In the genomic region with DNA sequence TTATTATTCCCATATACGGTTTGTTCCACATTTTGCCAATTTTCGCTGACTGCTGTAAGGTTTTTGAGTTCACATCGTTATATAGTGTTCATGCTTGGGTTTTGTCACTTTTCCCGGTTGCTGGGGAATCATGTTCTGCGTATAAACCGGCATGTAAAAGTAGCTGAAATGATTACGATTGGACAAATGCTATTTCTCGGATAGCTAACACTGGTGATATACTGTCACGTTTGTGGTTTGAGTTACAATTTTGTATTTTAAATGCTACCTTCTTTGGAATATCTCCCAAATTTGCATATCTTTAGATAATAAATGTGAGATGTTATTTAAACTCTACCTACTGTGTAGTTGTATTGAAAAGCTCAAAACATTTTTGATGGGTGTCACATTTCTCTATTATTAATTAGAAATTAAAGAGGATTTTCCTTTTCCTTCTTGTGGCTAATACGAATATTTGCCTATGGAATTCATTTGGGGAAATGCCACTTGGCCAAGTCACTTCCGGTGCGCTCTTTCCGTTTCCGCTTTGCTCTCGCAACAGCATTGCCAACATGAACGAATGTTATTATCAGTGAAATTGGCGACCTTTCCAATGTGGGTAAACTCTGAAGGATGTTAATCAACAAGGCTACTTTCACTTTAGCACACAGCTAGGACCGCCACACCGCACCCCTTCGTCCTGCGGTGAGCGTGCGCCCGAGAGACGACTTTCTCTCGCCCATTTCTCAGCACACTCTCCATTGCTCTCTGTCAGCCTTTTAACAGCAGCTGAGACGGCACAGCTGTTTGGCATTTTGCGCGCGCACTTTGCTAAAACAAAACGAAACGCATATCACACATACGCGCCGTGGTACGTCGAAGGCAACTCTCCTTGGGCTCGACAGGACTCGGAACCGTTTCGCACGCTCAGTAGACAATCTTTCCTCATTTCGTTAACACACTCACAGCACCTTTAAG, we compare ENCODE assay signal across 2 fruit fly cellular contexts.
TF ChIP-seq lines count a peak whose summit lies in the region.

A gene (minus strand): TSS at position 51 of the 957 bp plus-strand sequence.
A gene (plus strand): TSS at position 907 of the 957 bp plus-strand sequence.
A gene (plus strand): TSS at position 907 of the 957 bp plus-strand sequence.

TF ChIP-seq in whole organism, adult, 20 proteins besides CTCF, POLR2A, EP300 and RAD21 (continued from another document):
- TF ChIP-seq pad (GFP tag; optimal IDR thresholded peaks at IDR 0.05; lab: Kevin White, UChicago) (no peak), Hr96 (GFP tag; optimal IDR thresholded peaks at IDR 0.05; lab: Kevin White, UChicago) (peak; percentile 6), cic (GFP tag; optimal IDR thresholded peaks at IDR 0.05; lab: Kevin White, UChicago) (no peak), tj (GFP tag; optimal IDR thresholded peaks at IDR 0.05; lab: Kevin White, UChicago) (no peak)

TF ChIP-seq in whole organism, embryonic, 481 proteins besides CTCF, POLR2A, EP300 and RAD21 (continued from another document and continues in another):
- TF ChIP-seq unpg (GFP tag; optimal IDR thresholded peaks at IDR 0.05; lab: Kevin White, UChicago) (peak; percentile 67), tap (tag; optimal IDR thresholded peaks at IDR 0.05; lab: Kevin White, UChicago) (peak; percentile 30), CG31388 (GFP tag; optimal IDR thresholded peaks at IDR 0.05; lab: Kevin White, UChicago) (no peak), CG1602 (GFP tag; optimal IDR thresholded peaks at IDR 0.05; lab: Kevin White, UChicago) (no peak), CHES-1-like (GFP tag; optimal IDR thresholded peaks at IDR 0.05; lab: Kevin White, UChicago) (no peak), CG13123 (GFP tag; optimal IDR thresholded peaks at IDR 0.05; lab: Kevin White, UChicago) (no peak), CG31224 (GFP tag; IDR thresholded peaks at IDR 0.05; lab: Robert Waterston, UW) (peak; percentile 25; the same call in 1 of the 2 replicates), CG17568 (GFP tag; optimal IDR thresholded peaks at IDR 0.05; lab: Kevin White, UChicago) (peak; percentile 87), disco-r (GFP tag; optimal IDR thresholded peaks at IDR 0.05; lab: Kevin White, UChicago) (peak; percentile 5), Nf-YA (GFP tag; IDR thresholded peaks at IDR 0.05; lab: Robert Waterston, UW) (0 out of 2 replicates have a peak, but pooled peaks have one; percentile 10), CG1792 (GFP tag; optimal IDR thresholded peaks at IDR 0.05; lab: Kevin White, UChicago) (no peak), wdn (GFP tag; IDR thresholded peaks at IDR 0.05; lab: Robert Waterston, UW) (no peak), dati (GFP tag; IDR thresholded peaks at IDR 0.05; lab: Robert Waterston, UW) (no peak), Blimp-1 (GFP tag; optimal IDR thresholded peaks at IDR 0.05; lab: Kevin White, UChicago) (no peak), hb (GFP tag; IDR thresholded peaks at IDR 0.05; lab: Robert Waterston, UW; ENCODE audit: partially characterized antibody) (no peak), CG32772 (GFP tag; IDR thresholded peaks at IDR 0.05; lab: Robert Waterston, UW) (no peak), Ets65A (GFP tag; lab: Kevin White, UChicago) (peak; percentile 51), CG18599 (GFP tag; optimal IDR thresholded peaks at IDR 0.05; lab: Kevin White, UChicago) (peak; percentile 88), hth (optimal IDR thresholded peaks at IDR 0.05; lab: Kevin White, UChicago) (no peak), Fer3 (tag; optimal IDR thresholded peaks at IDR 0.05; lab: Kevin White, UChicago) (peak; percentile 75), crc (GFP tag; optimal IDR thresholded peaks at IDR 0.05; lab: Kevin White, UChicago) (no peak), CG6813 (GFP tag; optimal IDR thresholded peaks at IDR 0.05; lab: Kevin White, UChicago) (peak; percentile 85), CG9932 (GFP tag; IDR thresholded peaks at IDR 0.05; lab: Robert Waterston, UW) (no peak), Hr78 (GFP tag; optimal IDR thresholded peaks at IDR 0.05; lab: Kevin White, UChicago) (no peak), Hand (GFP tag; optimal IDR thresholded peaks at IDR 0.05; lab: Kevin White, UChicago) (peak; percentile 88), NC2β (GFP tag; optimal IDR thresholded peaks at IDR 0.05; lab: Kevin White, UChicago) (no peak), Oli (tag; optimal IDR thresholded peaks at IDR 0.05; lab: Kevin White, UChicago) (peak; percentile 6), Dek (tag; optimal IDR thresholded peaks at IDR 0.05; lab: Kevin White, UChicago) (peak; percentile 42), vnd (GFP tag; IDR thresholded peaks at IDR 0.05; lab: Robert Waterston, UW; ENCODE audit: partially characterized antibody) (no peak), lmd (GFP tag; IDR thresholded peaks at IDR 0.05; lab: Robert Waterston, UW) (no peak), Taf1 (GFP tag; IDR thresholded peaks at IDR 0.05; lab: Robert Waterston, UW) (no peak), ase (GFP tag; IDR thresholded peaks at IDR 0.05; lab: Robert Waterston, UW) (0 out of 3 replicates have a peak, but pooled peaks have one; percentile 7), Rx (GFP tag; IDR thresholded peaks at IDR 0.05; lab: Robert Waterston, UW) (no peak), mirr (GFP tag; optimal IDR thresholded peaks at IDR 0.05; lab: Kevin White, UChicago) (peak; percentile 85), sna (GFP tag; IDR thresholded peaks at IDR 0.05; lab: Robert Waterston, UW; ENCODE audit: partially characterized antibody) (no peak), pzg (GFP tag; optimal IDR thresholded peaks at IDR 0.05; lab: Kevin White, UChicago) (peak; percentile 19), onecut (GFP tag; IDR thresholded peaks at IDR 0.05; lab: Robert Waterston, UW) (peak; percentile 59), NFAT (GFP tag; IDR thresholded peaks at IDR 0.05; lab: Robert Waterston, UW) (peak; percentile 33; the same call in 1 of the 2 replicates), HLH54F (GFP tag; optimal IDR thresholded peaks at IDR 0.05; lab: Kevin White, UChicago) (no peak), CG14050 (GFP tag; IDR thresholded peaks at IDR 0.05; lab: Robert Waterston, UW) (0 out of 3 replicates have a peak, but pooled peaks have one; percentile 31), croc (GFP tag; conservative IDR thresholded peaks at IDR 0.05; lab: Robert Waterston, UW) (no peak), CG5180 (GFP tag; optimal IDR thresholded peaks at IDR 0.05; lab: Kevin White, UChicago) (peak; percentile 51), CG12104 (GFP tag; optimal IDR thresholded peaks at IDR 0.05; lab: Kevin White, UChicago) (peak; percentile 30), Awh (GFP tag; IDR thresholded peaks at IDR 0.05; lab: Robert Waterston, UW) (no peak), CG12219 (GFP tag; optimal IDR thresholded peaks at IDR 0.05; lab: Kevin White, UChicago) (peak; percentile 75), CG15269 (tag; optimal IDR thresholded peaks at IDR 0.05; lab: Kevin White, UChicago) (peak; percentile 66), tin (GFP tag; optimal IDR thresholded peaks at IDR 0.05; lab: Kevin White, UChicago) (no peak), eve (GFP tag; optimal IDR thresholded peaks at IDR 0.05; lab: Kevin White, UChicago) (no peak), CG13624 (GFP tag; optimal IDR thresholded peaks at IDR 0.05; lab: Kevin White, UChicago) (peak; percentile 50), chn (GFP tag; optimal IDR thresholded peaks at IDR 0.05; lab: Kevin White, UChicago) (no peak), Fer1 (GFP tag; optimal IDR thresholded peaks at IDR 0.05; lab: Kevin White, UChicago) (peak; percentile 92), CG17385 (GFP tag; optimal IDR thresholded peaks at IDR 0.05; lab: Kevin White, UChicago) (peak; percentile 78), lola (GFP tag; optimal IDR thresholded peaks at IDR 0.05; lab: Kevin White, UChicago) (no peak), CG1024 (GFP tag; IDR thresholded peaks at IDR 0.05; lab: Robert Waterston, UW) (no peak), CG7786 (GFP tag; optimal IDR thresholded peaks at IDR 0.05; lab: Kevin White, UChicago) (no peak), CG8388 (GFP tag; optimal IDR thresholded peaks at IDR 0.05; lab: Kevin White, UChicago) (peak; percentile 13), toy (GFP tag; IDR thresholded peaks at IDR 0.05; lab: Robert Waterston, UW) (no peak), Asciz (GFP tag; optimal IDR thresholded peaks at IDR 0.05; lab: Kevin White, UChicago) (peak; percentile 68), bab2 (GFP tag; optimal IDR thresholded peaks at IDR 0.05; lab: Kevin White, UChicago) (no peak), CG10979 (tag; optimal IDR thresholded peaks at IDR 0.05; lab: Kevin White, UChicago) (no peak), dimm (GFP tag; IDR thresholded peaks at IDR 0.05; lab: Robert Waterston, UW) (no peak), Hey (tag; optimal IDR thresholded peaks at IDR 0.05; lab: Kevin White, UChicago) (peak; percentile 54), Deaf1 (tag; optimal IDR thresholded peaks at IDR 0.05; lab: Kevin White, UChicago) (peak; percentile 48), CG15696 (tag; optimal IDR thresholded peaks at IDR 0.05; lab: Kevin White, UChicago) (no peak), caup (GFP tag; optimal IDR thresholded peaks at IDR 0.05; lab: Kevin White, UChicago; ENCODE audit: severe bottlenecking) (peak; percentile 89), scrt (GFP tag; optimal IDR thresholded peaks at IDR 0.05; lab: Kevin White, UChicago) (peak; percentile 78), CG8281 (tag; optimal IDR thresholded peaks at IDR 0.05; lab: Kevin White, UChicago) (peak; percentile 11), CG17359 (tag; optimal IDR thresholded peaks at IDR 0.05; lab: Kevin White, UChicago) (no peak), CG12744 (GFP tag; optimal IDR thresholded peaks at IDR 0.05; lab: Kevin White, UChicago) (no peak), CG7963 (GFP tag; IDR thresholded peaks at IDR 0.05; lab: Robert Waterston, UW; ENCODE audit: partially characterized antibody) (no peak), CG8478 (optimal IDR thresholded peaks at IDR 0.05; lab: Kevin White, UChicago) (no peak), CG12659 (GFP tag; optimal IDR thresholded peaks at IDR 0.05; lab: Kevin White, UChicago) (peak; percentile 63), YL-1 (GFP tag; optimal IDR thresholded peaks at IDR 0.05; lab: Kevin White, UChicago) (peak; percentile 55), CG4707 (GFP tag; optimal IDR thresholded peaks at IDR 0.05; lab: Kevin White, UChicago) (peak; percentile 53), so (GFP tag; IDR thresholded peaks at IDR 0.05; lab: Robert Waterston, UW) (0 out of 3 replicates have a peak, but pooled peaks have one; percentile 60), CG4404 (GFP tag; IDR thresholded peaks at IDR 0.05; lab: Robert Waterston, UW) (no peak), org-1 (GFP tag; optimal IDR thresholded peaks at IDR 0.05; lab: Kevin White, UChicago) (peak; percentile 68), CG3163 (GFP tag; optimal IDR thresholded peaks at IDR 0.05; lab: Kevin White, UChicago) (no peak), CG13287 (GFP tag; IDR thresholded peaks at IDR 0.05; lab: Robert Waterston, UW; ENCODE audit: partially characterized antibody) (peak; percentile 23), Dref (GFP tag; IDR thresholded peaks at IDR 0.05; lab: Robert Waterston, UW) (no peak), Atf6 (GFP tag; IDR thresholded peaks at IDR 0.05; lab: Robert Waterston, UW) (peak; percentile 64), CG7372 (GFP tag; IDR thresholded peaks at IDR 0.05; lab: Robert Waterston, UW) (no peak), luna (GFP tag; optimal IDR thresholded peaks at IDR 0.05; lab: Kevin White, UChicago) (no peak), CG2202 (tag; optimal IDR thresholded peaks at IDR 0.05; lab: Kevin White, UChicago) (no peak), ac (GFP tag; optimal IDR thresholded peaks at IDR 0.05; lab: Kevin White, UChicago) (no peak), ftz-f1 (GFP tag; optimal IDR thresholded peaks at IDR 0.05; lab: Kevin White, UChicago) (no peak), cato (GFP tag; optimal IDR thresholded peaks at IDR 0.05; lab: Kevin White, UChicago; ENCODE audit: borderline replicate concordance) (no peak), CG43689 (GFP tag; IDR thresholded peaks at IDR 0.05; lab: Robert Waterston, UW) (peak; percentile 46; the same call in 1 of the 2 replicates), CG18011 (GFP tag; optimal IDR thresholded peaks at IDR 0.05; lab: Kevin White, UChicago) (peak; percentile 13), TFAM (GFP tag; optimal IDR thresholded peaks at IDR 0.05; lab: Kevin White, UChicago) (no peak), CG33557 (GFP tag; optimal IDR thresholded peaks at IDR 0.05; lab: Kevin White, UChicago) (no peak), CG4328 (GFP tag; optimal IDR thresholded peaks at IDR 0.05; lab: Kevin White, UChicago) (peak; percentile 63), Xbp1 (GFP tag; optimal IDR thresholded peaks at IDR 0.05; lab: Kevin White, UChicago) (no peak), CG34422 (GFP tag; IDR thresholded peaks at IDR 0.05; lab: Robert Waterston, UW) (no peak), CG11398 (GFP tag; optimal IDR thresholded peaks at IDR 0.05; lab: Kevin White, UChicago) (no peak), repo (GFP tag; optimal IDR thresholded peaks at IDR 0.05; lab: Kevin White, UChicago) (no peak), jigr1 (GFP tag; IDR thresholded peaks at IDR 0.05; lab: Robert Waterston, UW) (no peak), gce (GFP tag; IDR thresholded peaks at IDR 0.05; lab: Robert Waterston, UW) (0 out of 3 replicates have a peak, but pooled peaks have one; percentile 52), CG11696 (GFP tag; IDR thresholded peaks at IDR 0.05; lab: Robert Waterston, UW) (0 out of 2 replicates have a peak, but pooled peaks have one; percentile 20), prd (optimal IDR thresholded peaks at IDR 0.05; lab: Kevin White, UChicago) (no peak), prd (GFP tag; IDR thresholded peaks at IDR 0.05; lab: Robert Waterston, UW) (no peak), CG30403 (GFP tag; optimal IDR thresholded peaks at IDR 0.05; lab: Kevin White, UChicago) (no peak), Ravus (GFP tag; IDR thresholded peaks at IDR 0.05; lab: Robert Waterston, UW) (no peak), MTF-1 (GFP tag; optimal IDR thresholded peaks at IDR 0.05; lab: Kevin White, UChicago; ENCODE audit: borderline replicate concordance) (peak; percentile 84), CG6765 (GFP tag; optimal IDR thresholded peaks at IDR 0.05; lab: Kevin White, UChicago) (peak; percentile 90), pum (GFP tag; optimal IDR thresholded peaks at IDR 0.05; lab: Kevin White, UChicago) (no peak), CG18619 (GFP tag; optimal IDR thresholded peaks at IDR 0.05; lab: Kevin White, UChicago) (peak; percentile 69), CG1647 (GFP tag; optimal IDR thresholded peaks at IDR 0.05; lab: Kevin White, UChicago) (no peak), dysf (GFP tag; IDR thresholded peaks at IDR 0.05; lab: Robert Waterston, UW) (peak; percentile 37; the same call in 2 of the 3 replicates), CG32532 (GFP tag; IDR thresholded peaks at IDR 0.05; lab: Robert Waterston, UW) (peak; percentile 47; the same call in 1 of the 2 replicates), HLH4C (GFP tag; IDR thresholded peaks at IDR 0.05; lab: Robert Waterston, UW; ENCODE audit: partially characterized antibody) (no peak), CG12769 (tag; optimal IDR thresholded peaks at IDR 0.05; lab: Kevin White, UChicago) (no peak), sqz (GFP tag; optimal IDR thresholded peaks at IDR 0.05; lab: Kevin White, UChicago) (peak; percentile 26), CG7987 (GFP tag; optimal IDR thresholded peaks at IDR 0.05; lab: Kevin White, UChicago) (peak; percentile 86), fd3F (GFP tag; optimal IDR thresholded peaks at IDR 0.05; lab: Kevin White, UChicago) (peak; percentile 59)
